Worm (Caenorhabditis elegans): Measurements from ENCODE around the gene aqp-5.

DNA sequence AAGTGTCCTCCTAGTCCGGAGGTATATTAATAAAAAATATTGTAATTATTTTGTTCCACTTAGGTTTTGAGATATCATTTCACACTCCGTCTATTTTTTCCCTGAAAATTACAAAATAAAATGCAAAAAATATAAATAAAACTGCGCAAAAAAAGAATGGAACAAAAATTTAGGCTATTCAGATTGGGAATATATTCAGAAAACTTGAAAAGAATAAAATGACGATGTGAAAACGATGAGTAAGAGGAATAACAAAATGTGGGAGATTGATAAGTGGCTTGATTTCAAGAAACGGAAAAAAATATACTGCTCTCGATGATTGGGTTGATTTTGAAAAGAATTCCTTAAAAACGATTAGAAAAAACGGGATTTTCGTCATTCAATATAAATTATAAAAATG is 22.7 kb downstream of the aqp-5 start, which contains the start of gene dmsr-8:
- no peak for TF ChIP-seq tra-4 (tag; optimal IDR thresholded peaks at IDR 0.05)
- no peak for TF ChIP-seq ama-1 (optimal IDR thresholded peaks at IDR 0.05)
